Worm (Caenorhabditis elegans) whole organism, mixed stage, embryonic: ENCODE measurements around the gene F59E11.6.

Experiments used
- bed-3 ChIP-seq: fragments of 200-800 bp; sonication (Bioruptor generic); optimal IDR thresholded peaks from 3 replicates; lab custom pipeline; 2018; ENCODE audit warnings: mild to moderate bottlenecking, missing genetic modification characterization, moderate library complexity, missing compliant biosample characterization
- blmp-1 ChIP-seq: fragments of 150-350 bp; optimal IDR thresholded peaks from 2 replicates; lab custom pipeline; 2014; ENCODE audit warnings: missing biosample characterization, missing genetic modification characterization
- ceh-39 ChIP-seq: fragments of 150-350 bp; optimal IDR thresholded peaks from 2 replicates; lab custom pipeline; 2014; ENCODE audit warnings: missing biosample characterization, missing genetic modification characterization
- ceh-43 ChIP-seq: fragments of 200-800 bp; sonication (Bioruptor generic); optimal IDR thresholded peaks from 2 replicates; lab custom pipeline; 2018; ENCODE audit warnings: mild to moderate bottlenecking, missing genetic modification characterization, moderate library complexity, missing compliant biosample characterization
- ceh-83 ChIP-seq: fragments of 200-800 bp; sonication (Bioruptor generic); optimal IDR thresholded peaks from 2 replicates; lab custom pipeline; 2018; ENCODE audit warnings: mild to moderate bottlenecking, missing genetic modification characterization, missing compliant biosample characterization
- cnd-1 ChIP-seq: fragments of 200-800 bp; sonication (Bioruptor generic); optimal IDR thresholded peaks from 2 replicates; lab custom pipeline; 2018; ENCODE audit warnings: mild to moderate bottlenecking, missing genetic modification characterization, missing compliant biosample characterization
- drap-1 ChIP-seq: fragments of 200-800 bp; sonication (Bioruptor generic); optimal IDR thresholded peaks from 3 replicates; lab custom pipeline; 2018; ENCODE audit warnings: mild to moderate bottlenecking, missing genetic modification characterization, missing compliant biosample characterization
- elt-3 ChIP-seq: fragments of 150-350 bp; optimal IDR thresholded peaks from 2 replicates; lab custom pipeline; 2014; ENCODE audit warnings: missing biosample characterization, missing genetic modification characterization
- flh-1 ChIP-seq: fragments of 200-800 bp; sonication (Bioruptor generic); optimal IDR thresholded peaks from 2 replicates; lab custom pipeline; 2018; ENCODE audit warnings: mild to moderate bottlenecking, missing genetic modification characterization, moderate library complexity, missing compliant biosample characterization
- ham-2 ChIP-seq: fragments of 200-800 bp; sonication (Bioruptor generic); optimal IDR thresholded peaks from 2 replicates; lab custom pipeline; 2018; ENCODE audit warnings: mild to moderate bottlenecking, missing genetic modification characterization, missing compliant biosample characterization
- hlh-1 ChIP-seq: fragments of 150-350 bp; optimal IDR thresholded peaks from 2 replicates; lab custom pipeline; 2014; ENCODE audit warnings: missing biosample characterization, missing genetic modification reagents, missing genetic modification characterization
- lin-13 ChIP-seq: fragments of 150-350 bp; optimal IDR thresholded peaks from 2 replicates; lab custom pipeline; 2014; ENCODE audit warnings: missing biosample characterization, missing genetic modification characterization
- lsy-2 ChIP-seq: fragments of 150-350 bp; optimal IDR thresholded peaks from 2 replicates; lab custom pipeline; 2014; ENCODE audit warnings: missing biosample characterization, missing genetic modification characterization
- mls-2 ChIP-seq: sonication (generic microtip); optimal IDR thresholded peaks from 2 replicates; lab custom pipeline; 2016; ENCODE audit warnings: mild to moderate bottlenecking, missing genetic modification characterization, moderate library complexity, missing compliant biosample characterization
- nhr-2 ChIP-seq: fragments of 150-350 bp; optimal IDR thresholded peaks from 2 replicates; lab custom pipeline; 2014; ENCODE audit warnings: missing biosample characterization, missing genetic modification characterization
- nhr-237 ChIP-seq: fragments of 150-350 bp; optimal IDR thresholded peaks from 2 replicates; lab custom pipeline; 2014; ENCODE audit warnings: missing biosample characterization, missing genetic modification characterization
- nhr-28 ChIP-seq: fragments of 150-350 bp; optimal IDR thresholded peaks from 2 replicates; lab custom pipeline; 2014; ENCODE audit warnings: missing biosample characterization, missing genetic modification characterization
- pha-4 ChIP-seq: fragments of 150-350 bp; optimal IDR thresholded peaks from 2 replicates; lab custom pipeline; 2018; ENCODE audit warnings: missing biosample characterization, missing genetic modification reagents, missing genetic modification characterization
- sem-2 ChIP-seq: fragments of 200-800 bp; sonication (Bioruptor generic); optimal IDR thresholded peaks from 2 replicates; lab custom pipeline; 2018; ENCODE audit warnings: mild to moderate bottlenecking, missing genetic modification characterization, missing compliant biosample characterization
- sptf-1 ChIP-seq: sonication (generic microtip); optimal IDR thresholded peaks from 2 replicates; lab custom pipeline; 2017; ENCODE audit warnings: mild to moderate bottlenecking, missing genetic modification characterization, moderate library complexity, missing compliant biosample characterization
- tbx-8 ChIP-seq: fragments of 200-800 bp; sonication (Bioruptor generic); optimal IDR thresholded peaks from 2 replicates; lab custom pipeline; 2018; ENCODE audit warnings: mild to moderate bottlenecking, missing genetic modification characterization, moderate library complexity, missing compliant biosample characterization
- unc-120 ChIP-seq: sonication (generic microtip); optimal IDR thresholded peaks from 2 replicates; lab custom pipeline; 2017; ENCODE audit warnings: missing genetic modification characterization, missing compliant biosample characterization; ENCODE audit not compliant: poor library complexity, severe bottlenecking
- unc-62 ChIP-seq: fragments of 150-350 bp; optimal IDR thresholded peaks from 2 replicates; lab custom pipeline; 2014; ENCODE audit warnings: missing biosample characterization, missing genetic modification reagents, missing genetic modification characterization
- ztf-11 ChIP-seq: fragments of 150-350 bp; optimal IDR thresholded peaks from 2 replicates; lab custom pipeline; 2014; ENCODE audit warnings: missing biosample characterization, missing genetic modification characterization

Gene F59E11.6

DNA sequence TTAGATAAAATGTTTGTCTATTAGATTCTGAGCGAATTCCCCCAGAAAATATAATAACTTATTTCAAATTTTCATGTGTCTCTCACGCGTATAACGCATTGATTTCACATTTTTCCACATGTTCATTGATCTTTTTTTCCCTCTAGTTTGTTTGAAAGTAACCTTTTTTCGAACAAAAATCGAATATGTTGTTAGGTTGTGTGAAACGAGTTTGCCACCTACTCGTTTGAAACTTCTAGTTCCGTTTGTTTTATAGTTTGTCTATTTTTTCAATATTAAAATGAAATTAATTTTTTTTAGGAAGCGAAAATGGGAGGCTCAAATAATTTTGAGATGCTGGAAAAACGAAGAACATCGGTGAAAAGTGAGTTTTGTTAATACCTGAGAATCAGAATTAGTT lies 38.7 kb downstream of the F59E11.6 start, which contains the start of gene C25E10.5:
Gene C25E10.5, plus strand, starts transcription at position 301 of the 400 bp plus-strand sequence.
- no peak for TF ChIP-seq mls-2
- TF ChIP-seq ceh-83 = no peak
- no peak for TF ChIP-seq tbx-8 (GFP tag; lab: Kevin White, UChicago)
- no peak for TF ChIP-seq nhr-28 (tag; lab: Kevin White, UChicago)
- no peak for TF ChIP-seq ham-2 (GFP tag; lab: Kevin White, UChicago)
- no peak for TF ChIP-seq sem-2 (GFP tag; lab: Kevin White, UChicago)
- TF ChIP-seq nhr-2 = no peak
- no peak for TF ChIP-seq unc-62
- TF ChIP-seq bed-3 (GFP tag; lab: Kevin White, UChicago) = no peak
- TF ChIP-seq unc-120 (tag; lab: Kevin White, UChicago) = no peak
- no peak for TF ChIP-seq cnd-1
- no peak for TF ChIP-seq nhr-237 (tag; lab: Kevin White, UChicago)
- no peak for TF ChIP-seq elt-3 (tag; lab: Kevin White, UChicago)

ce11 chrV:9033267-9033666 lies 41.7 kb downstream of the F59E11.6 start, which contains the start of gene C25E10.4:
C25E10.4 (plus strand) TSS chrV:9033567.
- TF ChIP-seq lin-13 (tag; lab: Kevin White, UChicago) = no peak
- no peak for TF ChIP-seq sptf-1

DNA sequence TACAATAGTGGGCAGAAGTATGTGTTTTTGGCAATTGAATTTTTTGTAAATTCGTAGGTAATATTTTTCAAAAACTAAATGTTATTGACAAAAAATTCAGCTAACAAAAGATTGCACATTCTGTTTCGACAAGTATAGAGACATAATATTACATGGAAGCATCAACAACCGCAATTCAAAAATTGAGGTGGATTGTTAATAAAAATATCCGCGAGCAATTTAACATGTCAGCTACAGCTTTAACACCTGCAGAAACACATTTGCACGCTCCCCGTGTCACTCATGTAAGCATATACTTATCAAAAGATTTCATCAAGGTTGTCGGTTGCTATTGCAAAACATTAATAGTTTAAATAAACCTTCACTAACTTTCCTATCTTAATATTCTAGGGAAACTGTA lies 44.1 kb downstream of the F59E11.6 start, which contains the start of gene srsx-34:
Gene srsx-34, plus strand, starts transcription at position 301 of the 400 bp plus-strand sequence.
- TF ChIP-seq pha-4 (tag; lab: Kevin White, UChicago) = no peak
- no peak for TF ChIP-seq nhr-28 (tag; lab: Kevin White, UChicago)
- TF ChIP-seq nhr-237 (tag; lab: Kevin White, UChicago) = no peak
- TF ChIP-seq ceh-43 (GFP tag; lab: Kevin White, UChicago) = no peak
- TF ChIP-seq sem-2 (GFP tag; lab: Kevin White, UChicago) = no peak
- no peak for TF ChIP-seq ztf-11
- no peak for TF ChIP-seq bed-3 (GFP tag; lab: Kevin White, UChicago)
- no peak for TF ChIP-seq tbx-8 (GFP tag; lab: Kevin White, UChicago)
- TF ChIP-seq cnd-1 = no peak
- no peak for TF ChIP-seq blmp-1 (tag; lab: Kevin White, UChicago)
- TF ChIP-seq hlh-1 (tag; lab: Kevin White, UChicago) = no peak
- TF ChIP-seq drap-1 (GFP tag; lab: Kevin White, UChicago) = no peak
- TF ChIP-seq elt-3 (tag; lab: Kevin White, UChicago) = no peak
- TF ChIP-seq ceh-39 (tag; lab: Kevin White, UChicago) = no peak

DNA sequence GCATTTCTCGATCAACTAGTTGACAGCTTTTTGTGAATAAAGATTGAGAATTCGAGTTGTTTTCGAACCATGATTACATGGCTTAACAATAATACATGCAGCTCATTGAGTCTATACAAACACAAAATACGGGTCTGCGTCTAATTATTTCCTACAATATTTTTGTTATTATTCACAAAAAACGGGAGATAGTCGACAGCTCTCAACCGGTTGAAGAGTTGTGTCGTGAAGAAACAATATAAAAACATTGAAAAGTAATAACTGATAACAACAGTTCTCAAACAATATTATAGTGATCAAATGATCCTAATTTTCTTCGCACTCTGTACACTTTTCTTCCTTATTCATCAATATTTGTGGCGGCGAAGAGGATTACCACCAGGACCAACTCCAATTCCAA lies 49.4 kb downstream of the F59E11.6 start, which contains the start of gene cyp-33B1:
Gene cyp-33B1, plus strand, starts transcription at position 301 of the 400 bp plus-strand sequence.
- TF ChIP-seq cnd-1 (no peak), lin-13 (tag; lab: Kevin White, UChicago) (no peak), lsy-2 (no peak), ceh-83 (no peak), nhr-2 (no peak), elt-3 (tag; lab: Kevin White, UChicago) (no peak), flh-1 (GFP tag; lab: Kevin White, UChicago) (no peak), mls-2 (no peak), ceh-43 (GFP tag; lab: Kevin White, UChicago) (no peak), ztf-11 (no peak)
